Fruit fly (Drosophila melanogaster): ENCODE data around the gene Lasp.

- peak; percentile 90 for TF ChIP-seq fru (GFP tag; optimal IDR thresholded peaks at IDR 0.05)
- peak; percentile 89 for TF ChIP-seq psq (GFP tag; optimal IDR thresholded peaks at IDR 0.05)
- TF ChIP-seq Dfd (GFP tag; optimal IDR thresholded peaks at IDR 0.05), result no peak
- peak; percentile 50 for TF ChIP-seq Hr83 (GFP tag; optimal IDR thresholded peaks at IDR 0.05; ENCODE audit: poor library complexity, severe bottlenecking)
- peak in 1 of 2 experiments; percentile 4 for TF ChIP-seq dl (GFP tag; optimal IDR thresholded peaks at IDR 0.05; ENCODE audit: insufficient read depth in 1 of 2, partially characterized antibody in 2 of 2)
- TF ChIP-seq Hr78 (GFP tag; optimal IDR thresholded peaks at IDR 0.05), result no peak
Measured at dm6 chr3L:16659959-16660870, 51.3 kb downstream of the Lasp start.

All from whole organism, wandering third instar larva.